Worm (Caenorhabditis elegans) whole organism, late embryonic: ENCODE results near the gene lgmn-1.

Source experiments
- K09A11.1 ChIP-seq: sonication (generic microtip); optimal IDR thresholded peaks from 2 replicates; lab custom pipeline; 2017; ENCODE audit warnings: antibody characterized with exemption, mild to moderate bottlenecking, missing genetic modification characterization, missing compliant biosample characterization; ENCODE audit not compliant: insufficient read depth
- ama-1 ChIP-seq: fragments of 150-350 bp; optimal IDR thresholded peaks from 2 replicates; lab custom pipeline; 2014
- dve-1 ChIP-seq: sonication (generic microtip); optimal IDR thresholded peaks from 2 replicates; lab custom pipeline; 2017; ENCODE audit warnings: antibody characterized with exemption, mild to moderate bottlenecking, missing genetic modification characterization, missing compliant biosample characterization
- elt-2 ChIP-seq: sonication (generic microtip); optimal IDR thresholded peaks from 2 replicates; lab custom pipeline; 2016; ENCODE audit warnings: missing genetic modification reagents, missing genetic modification characterization, missing compliant biosample characterization
- fkh-10 ChIP-seq: fragments of 150-350 bp; optimal IDR thresholded peaks from 2 replicates; lab custom pipeline; 2014; ENCODE audit warnings: missing biosample characterization, missing genetic modification reagents, missing genetic modification characterization
- hlh-15 ChIP-seq: sonication (generic microtip); optimal IDR thresholded peaks from 2 replicates; lab custom pipeline; 2016; ENCODE audit warnings: missing genetic modification characterization, missing compliant biosample characterization
- nhr-11 ChIP-seq: fragments of 150-350 bp; optimal IDR thresholded peaks from 2 replicates; lab custom pipeline; 2014; ENCODE audit warnings: missing biosample characterization, missing genetic modification characterization
- pat-9 ChIP-seq: fragments of 200-800 bp; sonication (Bioruptor generic); optimal IDR thresholded peaks from 2 replicates; lab custom pipeline; 2018; ENCODE audit warnings: mild to moderate bottlenecking, missing genetic modification characterization, moderate library complexity, missing compliant biosample characterization
- pha-4 ChIP-seq: fragments of 150-350 bp; optimal IDR thresholded peaks from 2 replicates; lab custom pipeline; 2018; ENCODE audit warnings: missing biosample characterization, missing genetic modification reagents, missing genetic modification characterization
- pros-1 ChIP-seq: fragments of 150-350 bp; optimal IDR thresholded peaks from 2 replicates; lab custom pipeline; 2014; ENCODE audit warnings: missing biosample characterization, missing genetic modification reagents, missing genetic modification characterization
- sdc-2 ChIP-seq: sonication (generic microtip); optimal IDR thresholded peaks from 2 replicates; lab custom pipeline; 2016; ENCODE audit warnings: missing genotype, missing genetic modification characterization, missing compliant biosample characterization
- tbx-2 ChIP-seq: sonication (generic microtip); optimal IDR thresholded peaks from 2 replicates; lab custom pipeline; 2016; ENCODE audit warnings: missing genetic modification characterization, missing compliant biosample characterization

- TF ChIP-seq K09A11.1 (tag; lab: Kevin White, UChicago) (no peak), pros-1 (no peak), fkh-10 (no peak), ama-1 (lab: Kevin White, UChicago) (no peak), pha-4 (tag; lab: Kevin White, UChicago) (no peak), nhr-11 (no peak), dve-1 (tag; lab: Kevin White, UChicago) (no peak), sdc-2 (tag; lab: Kevin White, UChicago) (no peak), tbx-2 (tag; lab: Kevin White, UChicago) (no peak), hlh-15 (tag; lab: Kevin White, UChicago) (no peak), elt-2 (no peak), pat-9 (tag; lab: Kevin White, UChicago) (no peak)
These were observed 7.1 kb upstream of the lgmn-1 start for ce11 chrV:12505730-12506129.
